Worm (Caenorhabditis elegans) whole organism, L3 larva: Measurements from ENCODE around the gene F54D5.2.

Experiments
- ama-1 ChIP-seq: fragments of 150-350 bp; optimal IDR thresholded peaks from 2 replicates; lab custom pipeline; 2018
- ceh-16 ChIP-seq: sonication (generic microtip); optimal IDR thresholded peaks from 2 replicates; lab custom pipeline; 2017; ENCODE audit warnings: missing biosample characterization, missing genetic modification characterization
- ceh-28 ChIP-seq: fragments of 150-350 bp; optimal IDR thresholded peaks from 2 replicates; lab custom pipeline; 2014; ENCODE audit warnings: missing biosample characterization, missing genetic modification reagents, missing genetic modification characterization
- ceh-82 ChIP-seq: fragments of 150-350 bp; optimal IDR thresholded peaks from 2 replicates; lab custom pipeline; 2014; ENCODE audit warnings: missing biosample characterization, missing genetic modification characterization
- ceh-9 ChIP-seq: sonication (generic microtip); optimal IDR thresholded peaks from 2 replicates; lab custom pipeline; 2018; ENCODE audit warnings: missing biosample characterization, missing genetic modification characterization
- nhr-237 ChIP-seq: fragments of 150-350 bp; optimal IDR thresholded peaks from 2 replicates; lab custom pipeline; 2014; ENCODE audit warnings: missing biosample characterization, missing genetic modification characterization
- nhr-28 ChIP-seq: fragments of 150-350 bp; optimal IDR thresholded peaks from 2 replicates; lab custom pipeline; 2014; ENCODE audit warnings: missing biosample characterization, missing genetic modification characterization
- sea-2 ChIP-seq: fragments of 150-350 bp; sonication (generic microtip); optimal IDR thresholded peaks from 4 replicates; lab custom pipeline; 2014; ENCODE audit warnings: missing biosample characterization, missing genetic modification reagents, missing genetic modification characterization
- snpc-4 ChIP-seq: fragments of 150-350 bp; optimal IDR thresholded peaks from 2 replicates; lab custom pipeline; 2014; ENCODE audit warnings: missing biosample characterization, missing genetic modification characterization
- ztf-4 ChIP-seq: fragments of 150-350 bp; optimal IDR thresholded peaks from 2 replicates; lab custom pipeline; 2014; ENCODE audit warnings: missing biosample characterization, missing genetic modification characterization

DNA sequence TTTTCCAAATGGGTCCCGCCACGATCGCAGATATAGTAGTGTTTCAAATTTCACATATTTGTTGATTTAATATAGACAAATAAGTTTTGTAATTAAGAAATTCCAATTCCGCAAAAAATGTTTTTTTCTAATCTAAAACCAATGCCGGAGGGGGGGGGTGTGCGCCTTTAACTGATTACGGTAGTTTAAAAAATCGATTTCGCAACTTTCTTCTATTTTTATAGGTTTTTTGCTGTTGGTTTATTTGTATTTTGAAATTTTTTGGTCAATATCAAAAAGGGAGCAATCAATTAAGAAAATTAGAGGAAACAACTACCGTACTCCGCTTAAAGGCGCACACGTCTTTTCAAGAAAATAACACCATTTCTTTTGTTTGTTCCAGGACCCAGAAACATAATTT lies 18.6 kb downstream of the F54D5.2 start:
- TF ChIP-seq nhr-28 = no peak
- no peak for TF ChIP-seq nhr-237 (tag; lab: Kevin White, UChicago)
- TF ChIP-seq sea-2 (GFP tag; lab: Kevin White, UChicago) = no peak
- TF ChIP-seq ceh-16 (tag; lab: Kevin White, UChicago) = no peak
- TF ChIP-seq ama-1 (lab: Kevin White, UChicago) = no peak
- TF ChIP-seq ceh-28 (tag; lab: Kevin White, UChicago) = no peak
- TF ChIP-seq snpc-4 (tag; lab: Kevin White, UChicago) = no peak
- TF ChIP-seq ztf-4 = no peak
- no peak for TF ChIP-seq ceh-82 (tag; lab: Kevin White, UChicago)
- TF ChIP-seq ceh-9 (tag; lab: Kevin White, UChicago) = no peak
